Worm (Caenorhabditis elegans): Measurements from ENCODE around the gene F53H1.4.

The F53H1.4 gene

DNA sequence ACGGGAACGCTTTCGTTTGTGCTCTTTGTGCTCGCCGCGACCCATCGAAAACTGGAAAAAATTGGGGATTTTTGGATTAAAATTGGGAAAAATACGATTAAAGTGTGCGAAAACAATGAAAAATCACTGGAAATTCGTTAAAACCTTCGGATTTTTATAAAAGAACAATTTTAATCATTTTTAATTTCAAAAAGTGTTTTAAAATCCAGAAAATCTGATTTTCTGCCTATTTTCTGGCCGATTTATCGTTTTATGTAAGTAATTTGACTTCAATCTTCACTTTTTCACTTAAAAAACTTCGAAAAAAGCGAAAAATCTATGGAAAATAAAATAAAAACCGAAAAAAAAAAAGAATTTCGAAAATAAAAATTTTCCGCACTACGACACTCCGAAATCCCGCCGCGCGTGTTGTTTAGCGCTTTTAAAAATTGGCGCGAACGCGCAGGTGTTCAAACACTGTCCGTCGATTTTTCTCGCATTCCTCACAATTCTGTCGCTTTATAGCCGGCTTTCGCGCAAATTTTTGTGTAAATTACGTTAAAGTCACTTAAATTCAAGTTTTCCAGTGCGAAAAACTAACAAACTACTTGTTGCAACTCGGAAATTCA, at the start of gene F53H1.4, which contains the start of gene ddx-46:
Gene F53H1.4, plus strand, starts transcription at position 567 of the 608 bp plus-strand sequence.
Gene ddx-46, minus strand, starts transcription at position 51 of the 608 bp plus-strand sequence.
- TF ChIP-seq nfya-1 (tag; optimal IDR thresholded peaks at IDR 0.05) (peak; percentile 27), pha-2 (tag; optimal IDR thresholded peaks at IDR 0.05) (no peak)

DNA sequence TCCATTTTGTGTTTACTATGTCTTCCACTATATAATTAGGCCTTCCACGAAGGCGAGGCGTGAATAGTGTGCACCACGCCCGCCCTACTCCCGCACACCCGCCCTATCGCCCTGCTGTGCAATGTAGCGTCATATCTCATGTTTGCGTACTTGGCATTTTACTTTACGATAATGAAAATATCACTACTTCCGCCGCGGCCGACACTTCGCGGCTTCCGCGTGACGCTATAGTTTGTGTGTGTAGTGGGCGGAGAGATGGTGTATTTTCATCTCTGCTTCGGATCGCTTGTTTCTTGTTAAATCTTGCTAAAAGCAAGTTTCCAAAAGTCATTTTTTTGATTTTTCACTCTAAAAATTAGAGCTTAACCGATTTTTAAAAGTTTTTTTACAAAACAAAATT, 49.5 kb upstream of the F53H1.4 start:
- TF ChIP-seq elt-2 (tag; optimal IDR thresholded peaks at IDR 0.05) (no peak), pat-9 (tag; optimal IDR thresholded peaks at IDR 0.05) (no peak), sox-4 (tag; optimal IDR thresholded peaks at IDR 0.05) (no peak), pros-1 (tag; optimal IDR thresholded peaks at IDR 0.05) (no peak), ceh-34 (tag; optimal IDR thresholded peaks at IDR 0.05) (no peak), sdc-2 (tag; optimal IDR thresholded peaks at IDR 0.05) (no peak), ceh-24 (tag; optimal IDR thresholded peaks at IDR 0.05) (no peak)

ce11 chrIV:1261024-1261423, 48.9 kb upstream of the F53H1.4 start, which contains the start of gene clec-169:
TSS of gene clec-169 (plus strand) at chrIV:1261324.
- TF ChIP-seq nfya-1 (tag; optimal IDR thresholded peaks at IDR 0.05) (no peak), tbx-2 (tag; optimal IDR thresholded peaks at IDR 0.05) (no peak), pqm-1 (tag; optimal IDR thresholded peaks at IDR 0.05) (no peak), K09A11.1 (tag; optimal IDR thresholded peaks at IDR 0.05; ENCODE audit: insufficient read depth) (no peak), pros-1 (tag; optimal IDR thresholded peaks at IDR 0.05) (no peak), pha-2 (tag; optimal IDR thresholded peaks at IDR 0.05) (no peak)

DNA sequence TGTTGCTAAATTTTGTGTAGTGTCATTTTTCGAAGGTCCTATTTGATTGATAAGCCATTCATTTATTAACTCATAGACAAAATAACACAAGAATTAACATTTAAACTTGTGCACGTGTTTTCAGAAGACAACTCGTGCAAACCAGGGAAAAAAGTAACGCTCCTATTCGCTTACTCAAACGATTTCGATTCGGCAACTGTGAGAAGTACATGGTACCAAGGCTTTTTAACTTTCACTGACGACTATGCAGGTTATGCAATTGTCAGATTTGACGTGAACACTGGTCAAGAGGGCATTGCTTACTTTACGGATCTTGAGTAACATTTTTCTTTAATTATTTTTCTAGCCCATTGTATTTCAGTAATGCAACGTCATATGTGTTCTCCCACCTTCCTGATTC, 48.0 kb upstream of the F53H1.4 start:
- TF ChIP-seq unc-42 (tag; optimal IDR thresholded peaks at IDR 0.05) (no peak), pag-3 (tag; optimal IDR thresholded peaks at IDR 0.05; ENCODE audit: borderline replicate concordance) (no peak), odd-2 (tag; optimal IDR thresholded peaks at IDR 0.05) (no peak), fkh-10 (GFP tag; optimal IDR thresholded peaks at IDR 0.05) (no peak), C38D4.7 (GFP tag; optimal IDR thresholded peaks at IDR 0.05) (no peak), ceh-2 (tag; optimal IDR thresholded peaks at IDR 0.05) (no peak)

- TF ChIP-seq K09A11.1 (tag; optimal IDR thresholded peaks at IDR 0.05; ENCODE audit: insufficient read depth): no peak
- no peak for TF ChIP-seq ets-4 (tag; optimal IDR thresholded peaks at IDR 0.05)
- no peak for TF ChIP-seq pat-9 (tag; optimal IDR thresholded peaks at IDR 0.05)
- no peak for TF ChIP-seq ref-2 (tag; optimal IDR thresholded peaks at IDR 0.05)
- TF ChIP-seq gmeb-2 (tag; optimal IDR thresholded peaks at IDR 0.05): no peak
- TF ChIP-seq rnt-1 (tag; optimal IDR thresholded peaks at IDR 0.05): no peak
- TF ChIP-seq ceh-19 (GFP tag; optimal IDR thresholded peaks at IDR 0.05): no peak
- TF ChIP-seq ttx-3 (tag; optimal IDR thresholded peaks at IDR 0.05): no peak
These were observed 45.0 kb upstream of the F53H1.4 start, which contains the start of gene F38A1.13 for ce11 chrIV:1264928-1265327. TSS of gene F38A1.13 (plus strand) at chrIV:1265228.

ce11 chrIV:1266138-1266537, 43.8 kb upstream of the F53H1.4 start:
- TF ChIP-seq Y22D7AL.16 (tag; optimal IDR thresholded peaks at IDR 0.05) (no peak), elt-2 (tag; optimal IDR thresholded peaks at IDR 0.05) (peak; percentile 2)

DNA sequence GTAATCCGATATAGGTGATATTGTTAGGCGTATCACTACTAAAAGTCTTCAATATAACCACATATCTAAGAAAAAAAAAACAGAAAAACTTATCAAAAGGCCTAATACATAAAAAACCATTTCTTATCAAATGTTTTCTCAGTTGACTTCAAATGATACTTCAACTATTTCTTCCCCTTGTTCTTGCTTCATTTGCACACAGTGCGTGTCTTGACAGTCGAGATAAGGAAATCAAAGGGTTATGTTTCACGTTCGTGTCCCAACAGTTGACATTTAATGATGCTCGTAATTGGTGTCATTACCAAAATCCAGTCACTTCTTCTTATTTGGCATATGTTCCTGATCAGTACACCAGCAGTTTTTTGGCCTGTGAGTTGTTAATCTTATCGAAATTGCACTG, 43.2 kb upstream of the F53H1.4 start, which contains the start of gene clec-170:
Gene clec-170, plus strand, starts transcription at position 143 of the 400 bp plus-strand sequence.
- TF ChIP-seq ceh-45 (GFP tag; IDR thresholded peaks at IDR 0.05): no peak
- TF ChIP-seq ceh-9 (tag; optimal IDR thresholded peaks at IDR 0.05): no peak
- TF ChIP-seq pha-2 (tag; optimal IDR thresholded peaks at IDR 0.05): no peak
- peak; percentile 18 for TF ChIP-seq elt-2 (tag; optimal IDR thresholded peaks at IDR 0.05)
- no peak for TF ChIP-seq eyg-1 (tag; optimal IDR thresholded peaks at IDR 0.05)
- TF ChIP-seq C38D4.7 (GFP tag; optimal IDR thresholded peaks at IDR 0.05): no peak
- no peak for TF ChIP-seq nfya-1 (tag; optimal IDR thresholded peaks at IDR 0.05)

Measured in whole organism, late embryonic.